Worm (Caenorhabditis elegans) whole organism, young adult: ENCODE results near the gene C05A2.4.

Experiments
- B0336.3 ChIP-seq: fragments of 200-800 bp; sonication (Bioruptor generic); IDR thresholded peaks from 2 replicates; pipeline ENCODE4 v1.3.6; 2022; ENCODE audit warnings: missing genetic modification characterization, missing compliant biosample characterization
- C17E4.6 ChIP-seq: fragments of 200-800 bp; sonication (Bioruptor generic); IDR thresholded peaks from 2 replicates; pipeline ENCODE4 v1.3.6; 2022; ENCODE audit warnings: missing genetic modification reagents, missing genetic modification characterization, missing compliant biosample characterization
- F37B4.10 ChIP-seq: fragments of 200-800 bp; sonication (Bioruptor generic); IDR thresholded peaks from 2 replicates; pipeline ENCODE4 v1.3.6; 2022; ENCODE audit warnings: missing genetic modification characterization, missing compliant biosample characterization
- F39B2.1 ChIP-seq: fragments of 200-800 bp; sonication (Bioruptor generic); IDR thresholded peaks from 2 replicates; pipeline ENCODE4 v1.3.6; 2022; ENCODE audit warnings: missing genetic modification reagents, missing genetic modification characterization, missing compliant biosample characterization
- F49E8.2 ChIP-seq: sonication (generic microtip); optimal IDR thresholded peaks from 3 replicates; lab custom pipeline; 2017; ENCODE audit warnings: missing genetic modification characterization, mild to moderate bottlenecking, missing compliant biosample characterization, antibody characterized with exemption, moderate library complexity; ENCODE audit not compliant: insufficient read depth
- K12H6.12 ChIP-seq: fragments of 200-800 bp; sonication (Bioruptor generic); optimal IDR thresholded peaks from 2 replicates; lab custom pipeline; 2018; ENCODE audit warnings: mild to moderate bottlenecking, missing genetic modification characterization, missing compliant biosample characterization
- T26A5.8 ChIP-seq: sonication (generic microtip); optimal IDR thresholded peaks from 2 replicates; lab custom pipeline; 2016; ENCODE audit warnings: missing genetic modification characterization, missing compliant biosample characterization
- attf-5 ChIP-seq: fragments of 200-800 bp; sonication (Bioruptor generic); optimal IDR thresholded peaks from 2 replicates; lab custom pipeline; 2018; ENCODE audit warnings: mild to moderate bottlenecking, missing genetic modification characterization, missing compliant biosample characterization
- attf-6 ChIP-seq: fragments of 200-800 bp; sonication (Bioruptor generic); IDR thresholded peaks from 2 replicates; pipeline ENCODE4 v1.3.6; 2022; ENCODE audit warnings: missing genetic modification reagents, missing genetic modification characterization, missing compliant biosample characterization
- bed-2 ChIP-seq: fragments of 200-800 bp; sonication (Bioruptor generic); IDR thresholded peaks from 2 replicates; pipeline ENCODE4 v1.3.6; 2022; ENCODE audit warnings: missing genetic modification reagents, missing genetic modification characterization, missing compliant biosample characterization
- cebp-1 ChIP-seq, 2 experiments: fragments of 200-800 bp in 1 of 2; sonication (Bioruptor generic) in 1 of 2; sonication (generic microtip) in 1 of 2; IDR thresholded peaks in 1 of 2; optimal IDR thresholded peaks in 1 of 2; 2 replicates each; pipeline versions ENCODE4 v1.3.6 to Lab custom; 2017 to 2022; ENCODE audit warnings: missing compliant biosample characterization in 2 of 2, missing genetic modification characterization in 2 of 2, mild to moderate bottlenecking in 1 of 2, missing genetic modification reagents in 1 of 2, moderate library complexity in 1 of 2
- ceh-58 ChIP-seq: fragments of 200-800 bp; sonication (Bioruptor generic); IDR thresholded peaks from 2 replicates; pipeline ENCODE4 v1.3.6; 2022; ENCODE audit warnings: missing genetic modification characterization, missing compliant biosample characterization
- egl-44 ChIP-seq: fragments of 200-800 bp; sonication (Bioruptor generic); IDR thresholded peaks from 2 replicates; pipeline ENCODE4 v1.3.6; 2022; ENCODE audit warnings: missing genetic modification reagents, missing genetic modification characterization, missing compliant biosample characterization
- ets-4 ChIP-seq: fragments of 200-800 bp; sonication (Bioruptor generic); optimal IDR thresholded peaks from 2 replicates; lab custom pipeline; 2018; ENCODE audit warnings: mild to moderate bottlenecking, missing genetic modification characterization, missing compliant biosample characterization
- fkh-3 ChIP-seq: sonication (generic microtip); optimal IDR thresholded peaks from 2 replicates; lab custom pipeline; 2016; ENCODE audit warnings: mild to moderate bottlenecking, missing genetic modification characterization, missing compliant biosample characterization
- hlh-12 ChIP-seq: sonication (generic microtip); optimal IDR thresholded peaks from 2 replicates; lab custom pipeline; 2016; ENCODE audit warnings: missing genetic modification characterization, missing compliant biosample characterization
- hmg-20 ChIP-seq: fragments of 200-800 bp; sonication (Bioruptor generic); IDR thresholded peaks from 2 replicates; pipeline ENCODE4 v1.3.6; 2022; ENCODE audit warnings: missing genetic modification reagents, missing genetic modification characterization, missing compliant biosample characterization
- madf-10 ChIP-seq: sonication (generic microtip); optimal IDR thresholded peaks from 2 replicates; lab custom pipeline; 2016; ENCODE audit warnings: mild to moderate bottlenecking, missing genetic modification characterization, missing compliant biosample characterization
- madf-6 ChIP-seq: fragments of 200-800 bp; sonication (Bioruptor generic); IDR thresholded peaks from 2 replicates; pipeline ENCODE4 v1.3.6; 2022; ENCODE audit warnings: missing genetic modification reagents, missing genetic modification characterization, missing compliant biosample characterization
- mcd-1 ChIP-seq: fragments of 200-800 bp; sonication (Bioruptor generic); IDR thresholded peaks from 2 replicates; pipeline ENCODE4 v1.3.6; 2022; ENCODE audit warnings: missing genetic modification reagents, missing genetic modification characterization, missing compliant biosample characterization
- nfya-2 ChIP-seq: fragments of 200-800 bp; sonication (Bioruptor generic); IDR thresholded peaks from 2 replicates; pipeline ENCODE4 v1.3.6; 2022; ENCODE audit warnings: missing genetic modification reagents, missing genetic modification characterization, missing compliant biosample characterization
- pha-4 ChIP-seq: fragments of 150-350 bp; sonication (generic microtip); optimal IDR thresholded peaks from 2 replicates; lab custom pipeline; 2014; ENCODE audit warnings: missing biosample characterization, missing genetic modification reagents, missing genetic modification characterization
- rcor-1 ChIP-seq: fragments of 200-800 bp; sonication (Bioruptor generic); IDR thresholded peaks from 2 replicates; pipeline ENCODE4 v1.3.6; 2022; ENCODE audit warnings: missing genetic modification reagents, missing genetic modification characterization, missing compliant biosample characterization
- sdz-38 ChIP-seq: sonication (generic microtip); optimal IDR thresholded peaks from 2 replicates; lab custom pipeline; 2016; ENCODE audit warnings: missing genotype, missing genetic modification characterization, missing compliant biosample characterization
- snpc-1.1 ChIP-seq: sonication (generic microtip); optimal IDR thresholded peaks from 2 replicates; lab custom pipeline; 2017; ENCODE audit warnings: missing genetic modification characterization, mild to moderate bottlenecking, missing compliant biosample characterization, antibody characterized with exemption, moderate library complexity, missing genotype, missing genetic modification reagents; ENCODE audit not compliant: insufficient read depth
- tbx-9 ChIP-seq: sonication (generic microtip); optimal IDR thresholded peaks from 2 replicates; lab custom pipeline; 2016; ENCODE audit warnings: borderline replicate concordance, missing genetic modification characterization, inconsistent platforms, missing compliant biosample characterization
- tlf-1 ChIP-seq: fragments of 200-800 bp; sonication (Bioruptor generic); optimal IDR thresholded peaks from 2 replicates; lab custom pipeline; 2018; ENCODE audit warnings: mild to moderate bottlenecking, missing genetic modification characterization, missing compliant biosample characterization
- zfh-2 ChIP-seq: fragments of 200-800 bp; sonication (Bioruptor generic); conservative IDR thresholded peaks from 2 replicates; pipeline ENCODE4 v1.3.6; 2022; ENCODE audit warnings: missing genetic modification reagents, missing genetic modification characterization, missing compliant biosample characterization
- zim-3 ChIP-seq: sonication (generic microtip); optimal IDR thresholded peaks from 2 replicates; lab custom pipeline; 2017; ENCODE audit warnings: mild to moderate bottlenecking, missing genetic modification characterization, moderate library complexity, missing compliant biosample characterization
- ztf-18 ChIP-seq: sonication (generic microtip); optimal IDR thresholded peaks from 2 replicates; lab custom pipeline; 2016; ENCODE audit warnings: missing genotype, mild to moderate bottlenecking, missing genetic modification characterization, missing compliant biosample characterization
- ztf-25 ChIP-seq: fragments of 200-800 bp; sonication (Bioruptor generic); IDR thresholded peaks from 2 replicates; pipeline ENCODE4 v1.3.6; 2022; ENCODE audit warnings: missing genetic modification reagents, missing genetic modification characterization, missing compliant biosample characterization
- ztf-28 ChIP-seq: fragments of 200-800 bp; sonication (Bioruptor generic); IDR thresholded peaks from 2 replicates; pipeline ENCODE4 v1.3.6; 2022; ENCODE audit warnings: missing genetic modification reagents, missing genetic modification characterization, missing compliant biosample characterization

The C05A2.4 gene

ce11 chrV:10720876-10721275, 25.6 kb downstream of the C05A2.4 start (continued):
- no peak for TF ChIP-seq attf-6 (GFP tag; lab: Robert Waterston, UW)

- TF ChIP-seq tlf-1 (GFP tag; lab: Kevin White, UChicago) (no peak), F49E8.2 (no peak), ztf-28 (no peak), ets-4 (no peak), zim-3 (tag; lab: Kevin White, UChicago) (no peak), hmg-20 (GFP tag; lab: Robert Waterston, UW) (no peak)
- TF ChIP-seq, all 124 proteins: peak for 0
These were observed 26.0 kb downstream of the C05A2.4 start for ce11 chrV:10721304-10721703.

- TF ChIP-seq mcd-1 (GFP tag; lab: Robert Waterston, UW) (0 out of 2 replicates have a peak, but pooled peaks have one; percentile 26), sdz-38 (tag; lab: Kevin White, UChicago) (no peak), ztf-25 (GFP tag; lab: Robert Waterston, UW) (no peak), F37B4.10 (GFP tag; lab: Robert Waterston, UW) (0 out of 2 replicates have a peak, but pooled peaks have one; percentile 24), zfh-2 (GFP tag; lab: Robert Waterston, UW) (peak; percentile 88), K12H6.12 (tag; lab: Kevin White, UChicago) (peak; percentile 73), pha-4 (tag; lab: Kevin White, UChicago) (no peak)
These were observed 26.7 kb downstream of the C05A2.4 start for ce11 chrV:10721912-10722426.

- TF ChIP-seq attf-5 (GFP tag; lab: Kevin White, UChicago) (peak; percentile 17), snpc-1.1 (no peak), nfya-2 (GFP tag; lab: Robert Waterston, UW) (no peak), cebp-1 (GFP tag; IDR thresholded peaks at IDR 0.05; lab: Robert Waterston, UW) (no peak), cebp-1 (tag; optimal IDR thresholded peaks at IDR 0.05; lab: Kevin White, UChicago) (peak; percentile 15), madf-6 (0 out of 2 replicates have a peak, but pooled peaks have one; percentile 6), egl-44 (0 out of 2 replicates have a peak, but pooled peaks have one; percentile 55)
These were observed 27.3 kb downstream of the C05A2.4 start for ce11 chrV:10722595-10722994.

- TF ChIP-seq zim-3 (tag; lab: Kevin White, UChicago) = no peak
These were observed 27.9 kb downstream of the C05A2.4 start for ce11 chrV:10723181-10723580.

ce11 chrV:10723583-10723982, 28.3 kb downstream of the C05A2.4 start:
- TF ChIP-seq ztf-18 (no peak), F37B4.10 (GFP tag; lab: Robert Waterston, UW) (no peak), ceh-58 (GFP tag; lab: Robert Waterston, UW) (no peak), attf-6 (GFP tag; lab: Robert Waterston, UW) (no peak)

ce11 chrV:10724472-10724871, 29.2 kb downstream of the C05A2.4 start:
- no peak for TF ChIP-seq T26A5.8 (tag; lab: Kevin White, UChicago)
- no peak for TF ChIP-seq bed-2 (GFP tag; lab: Robert Waterston, UW)
- TF ChIP-seq tbx-9 = no peak
- no peak for TF ChIP-seq nfya-2 (GFP tag; lab: Robert Waterston, UW)
- TF ChIP-seq rcor-1 = no peak
- TF ChIP-seq C17E4.6 (GFP tag; lab: Robert Waterston, UW) = no peak
- TF ChIP-seq B0336.3 (GFP tag; lab: Robert Waterston, UW) = no peak
- no peak for TF ChIP-seq F39B2.1 (GFP tag; lab: Robert Waterston, UW)
- TF ChIP-seq madf-10 (tag; lab: Kevin White, UChicago) = no peak
- TF ChIP-seq fkh-3 (tag; lab: Kevin White, UChicago) = no peak
- no peak for TF ChIP-seq hlh-12
